Fruit fly (Drosophila melanogaster): ENCODE measurements around the gene CG3587.

DNA sequence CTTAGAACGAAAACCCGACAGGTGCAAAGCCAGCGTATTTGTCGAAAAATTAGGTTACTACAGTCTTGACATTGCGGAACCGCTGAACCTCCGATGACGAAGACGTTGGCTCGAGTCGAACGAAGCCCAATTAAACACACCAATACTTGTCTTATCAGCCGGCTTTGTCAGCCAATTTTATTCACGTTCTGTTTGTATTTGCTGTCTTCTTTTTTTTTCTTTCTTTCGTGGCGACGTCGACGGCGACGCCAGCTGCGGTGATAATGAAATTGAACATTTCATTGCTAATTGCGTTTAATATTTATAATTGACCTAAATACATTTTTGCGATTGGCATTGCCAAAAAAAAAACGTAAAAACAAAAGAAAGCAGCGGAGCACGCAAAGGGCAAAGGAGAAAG, 25.4 kb downstream of the CG3587 start:
- TF ChIP-seq CG8632 (GFP tag; optimal IDR thresholded peaks at IDR 0.05) (no peak), fd59A (GFP tag; optimal IDR thresholded peaks at IDR 0.05) (no peak), CG6808 (GFP tag; optimal IDR thresholded peaks at IDR 0.05) (no peak), topi (GFP tag; optimal IDR thresholded peaks at IDR 0.05) (no peak), Blimp-1 (GFP tag; optimal IDR thresholded peaks at IDR 0.05) (no peak), CG8119 (GFP tag; IDR thresholded peaks at IDR 0.05) (no peak), dsx (GFP tag; optimal IDR thresholded peaks at IDR 0.05; ENCODE audit: poor library complexity, severe bottlenecking) (no peak), CG34406 (GFP tag; optimal IDR thresholded peaks at IDR 0.05) (no peak), CG1621 (tag; optimal IDR thresholded peaks at IDR 0.05) (no peak), CG7368 (GFP tag; optimal IDR thresholded peaks at IDR 0.05) (no peak), OdsH (GFP tag; optimal IDR thresholded peaks at IDR 0.05) (no peak), CG6854 (GFP tag; optimal IDR thresholded peaks at IDR 0.05) (no peak), Eip75B (GFP tag; optimal IDR thresholded peaks at IDR 0.05) (no peak)

Data from whole organism, prepupa.